Fruit fly (Drosophila melanogaster) whole organism, wandering third instar larva: ENCODE measurements around the gene CG42263.

Experiments used
- CG32264 ChIP-seq: fragments of 200-800 bp; sonication (Bioruptor generic); optimal IDR thresholded peaks from 2 replicates; lab custom pipeline; 2016; ENCODE audit warnings: missing biosample characterization, missing genetic modification characterization
- CrebA ChIP-seq: fragments of 200-800 bp; sonication (Bioruptor generic); optimal IDR thresholded peaks from 2 replicates; lab custom pipeline; 2016; ENCODE audit warnings: missing biosample characterization, mild to moderate bottlenecking, missing genetic modification characterization, borderline replicate concordance
- Dif ChIP-seq: fragments of 200-275, 200-300 bp; sonication (Bioruptor generic); optimal IDR thresholded peaks from 2 replicates; lab custom pipeline; 2018; ENCODE audit warnings: missing biosample characterization, missing genetic modification characterization; ENCODE audit not compliant: partially characterized antibody
- Hnf4 ChIP-seq: fragments of 200-800 bp; sonication (Bioruptor generic); optimal IDR thresholded peaks from 2 replicates; lab custom pipeline; 2016; ENCODE audit warnings: missing biosample characterization, mild to moderate bottlenecking, missing genetic modification characterization
- Hr78 ChIP-seq: fragments of >200 bp; optimal IDR thresholded peaks from 2 replicates; lab custom pipeline; 2017; ENCODE audit warnings: missing biosample characterization, missing genetic modification characterization
- Hr83 ChIP-seq: fragments of 200-300 bp; sonication (Bioruptor generic); optimal IDR thresholded peaks from 2 replicates; lab custom pipeline; 2016; ENCODE audit warnings: missing biosample characterization, mild to moderate bottlenecking, missing genetic modification characterization, moderate library complexity; ENCODE audit not compliant: poor library complexity, severe bottlenecking
- Jra ChIP-seq: sonication (Bioruptor generic); optimal IDR thresholded peaks from 2 replicates; lab custom pipeline; 2016; ENCODE audit warnings: missing biosample characterization, missing genetic modification characterization
- Mio ChIP-seq: sonication (Bioruptor generic); optimal IDR thresholded peaks from 2 replicates; lab custom pipeline; 2016; ENCODE audit warnings: missing biosample characterization, missing genetic modification characterization
- Myc ChIP-seq: fragments of >200 bp; optimal IDR thresholded peaks from 2 replicates; lab custom pipeline; 2017
- N ChIP-seq: fragments of >200 bp; optimal IDR thresholded peaks from 2 replicates; lab custom pipeline; 2018; ENCODE audit warnings: missing biosample characterization, missing external identifiers, missing genetic modification characterization
- OdsH ChIP-seq: fragments of 200-800 bp; sonication (Bioruptor generic); optimal IDR thresholded peaks from 2 replicates; lab custom pipeline; 2016; ENCODE audit warnings: missing biosample characterization, mild to moderate bottlenecking, missing genetic modification characterization
- Rel ChIP-seq, 2 experiments: fragments of 200-800 bp; sonication (Bioruptor generic) in 1 of 2; optimal IDR thresholded peaks; 2 replicates in 1 of 2; 3 replicates in 1 of 2; lab custom pipeline; 2016 to 2019; ENCODE audit warnings: mild to moderate bottlenecking in 2 of 2, missing biosample characterization in 2 of 2, missing genetic modification characterization in 2 of 2, moderate library complexity in 1 of 2
- Sp1 ChIP-seq: fragments of 200-800 bp; sonication (Bioruptor generic); optimal IDR thresholded peaks from 3 replicates; lab custom pipeline; 2019; ENCODE audit warnings: missing biosample characterization, mild to moderate bottlenecking, missing genetic modification characterization, moderate library complexity
- br ChIP-seq: fragments of 200-800 bp; sonication (Bioruptor generic); optimal IDR thresholded peaks from 2 replicates; lab custom pipeline; 2016; ENCODE audit warnings: missing biosample characterization, missing genetic modification characterization
- brk ChIP-seq: fragments of 200-800 bp; sonication (Bioruptor generic); optimal IDR thresholded peaks from 2 replicates; lab custom pipeline; 2016; ENCODE audit warnings: missing biosample characterization, mild to moderate bottlenecking, missing genetic modification characterization
- dl ChIP-seq, 2 experiments: fragments of 175-275, 200-275 bp in 1 of 2; fragments of 200-275 bp in 1 of 2; sonication (Bioruptor generic); optimal IDR thresholded peaks; lab custom pipeline; 2018; ENCODE audit warnings: mild to moderate bottlenecking in 2 of 2, missing biosample characterization in 2 of 2, missing genetic modification characterization in 2 of 2, moderate library complexity in 2 of 2; ENCODE audit not compliant: partially characterized antibody in 2 of 2, insufficient read depth in 1 of 2
- dmrt93B ChIP-seq: fragments of 200-800 bp; sonication (Bioruptor generic); optimal IDR thresholded peaks from 2 replicates; lab custom pipeline; 2018; ENCODE audit warnings: missing biosample characterization, mild to moderate bottlenecking, missing genetic modification characterization
- ey ChIP-seq: fragments of 200-800 bp; sonication (Bioruptor generic); optimal IDR thresholded peaks from 2 replicates; lab custom pipeline; 2016; ENCODE audit warnings: missing biosample characterization, missing genetic modification characterization
- fru ChIP-seq: fragments of 200-800 bp; sonication (Bioruptor generic); optimal IDR thresholded peaks from 3 replicates; lab custom pipeline; 2016; ENCODE audit warnings: missing biosample characterization, mild to moderate bottlenecking, missing genetic modification characterization
- h ChIP-seq: fragments of 200-800 bp; sonication (Bioruptor generic); optimal IDR thresholded peaks from 3 replicates; lab custom pipeline; 2016; ENCODE audit warnings: missing biosample characterization, mild to moderate bottlenecking, missing genetic modification characterization
- jim ChIP-seq: fragments of 175-275, 200-325 bp; sonication (Bioruptor generic); optimal IDR thresholded peaks from 2 replicates; lab custom pipeline; 2016; ENCODE audit warnings: missing biosample characterization, mild to moderate bottlenecking, missing genetic modification characterization
- lola ChIP-seq: fragments of >200 bp; optimal IDR thresholded peaks from 2 replicates; lab custom pipeline; 2017; ENCODE audit warnings: missing biosample characterization, missing genetic modification characterization
- pan ChIP-seq: fragments of >200 bp; optimal IDR thresholded peaks from 2 replicates; lab custom pipeline; 2017
- psq ChIP-seq: fragments of 200-800 bp; sonication (Bioruptor generic); optimal IDR thresholded peaks from 3 replicates; lab custom pipeline; 2017; ENCODE audit warnings: missing biosample characterization, mild to moderate bottlenecking, missing genetic modification characterization, moderate library complexity
- sage ChIP-seq: fragments of 200-800 bp; sonication (Bioruptor generic); optimal IDR thresholded peaks from 2 replicates; lab custom pipeline; 2016; ENCODE audit warnings: missing biosample characterization, mild to moderate bottlenecking, missing genetic modification characterization
- sv ChIP-seq: fragments of 200-800 bp; sonication (Bioruptor generic); optimal IDR thresholded peaks from 3 replicates; lab custom pipeline; 2016; ENCODE audit warnings: missing biosample characterization, missing genetic modification characterization
- woc ChIP-seq: sonication (Bioruptor generic); optimal IDR thresholded peaks from 2 replicates; lab custom pipeline; 2016; ENCODE audit warnings: missing biosample characterization, mild to moderate bottlenecking, missing genetic modification characterization

The CG42263 gene

DNA sequence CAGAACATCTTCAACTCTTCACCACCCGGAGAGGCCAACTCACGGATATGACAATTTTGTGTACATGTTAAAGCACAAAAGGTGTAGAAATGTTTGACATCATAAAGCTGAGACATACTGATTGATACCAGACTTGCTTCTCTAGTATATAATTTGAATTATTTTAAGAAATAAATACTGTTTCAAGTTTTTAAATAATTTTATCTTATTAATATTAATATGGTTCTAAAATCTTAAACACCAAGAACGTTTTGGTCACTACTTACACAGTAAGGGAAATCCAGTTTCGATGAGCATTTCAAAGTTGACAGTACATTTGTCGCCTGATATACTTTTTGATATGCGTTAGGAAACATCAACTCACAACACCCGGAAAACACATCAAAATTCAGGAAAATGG, 30.2 kb upstream of the CG42263 start, which contains the start of the genes hale and schuy:
TSS of gene hale (minus strand) at position 101 of the 400 bp plus-strand sequence.
TSS of gene schuy (plus strand) at position 326 of the 400 bp plus-strand sequence.
- TF ChIP-seq sage (GFP tag; lab: Kevin White, UChicago), result no peak
- TF ChIP-seq woc, result no peak
- no peak for TF ChIP-seq CG32264 (GFP tag; lab: Kevin White, UChicago)
- no peak for TF ChIP-seq CrebA (GFP tag; lab: Kevin White, UChicago)
- TF ChIP-seq dmrt93B (GFP tag; lab: Kevin White, UChicago), result no peak
- no peak for TF ChIP-seq Hnf4 (GFP tag; lab: Kevin White, UChicago)
- TF ChIP-seq Hr78 (GFP tag; lab: Kevin White, UChicago), result no peak
- no peak for TF ChIP-seq Dif (GFP tag; lab: Kevin White, UChicago)

DNA sequence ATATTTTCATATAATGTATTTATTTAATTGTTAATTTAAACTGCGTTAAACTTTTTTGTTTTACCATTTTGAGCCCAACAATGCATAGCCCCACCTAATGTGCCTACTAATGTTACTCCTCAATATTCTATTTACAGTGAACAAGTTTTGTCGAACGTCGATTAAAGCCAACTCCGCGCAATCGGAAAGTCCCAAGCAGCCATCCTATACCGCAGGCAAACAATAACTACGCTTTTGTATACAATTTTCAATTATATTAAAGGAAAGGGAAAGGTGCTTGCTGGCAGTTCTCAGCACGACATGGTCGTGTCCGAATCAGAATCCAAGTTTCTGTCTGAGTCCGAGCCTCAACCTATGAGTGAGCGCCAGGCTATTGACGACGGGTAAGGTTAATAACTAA, 25.8 kb upstream of the CG42263 start, which contains the start of gene CG17732:
TSS of gene CG17732 (plus strand) at position 301 of the 400 bp plus-strand sequence.
- no peak for TF ChIP-seq CG32264 (GFP tag; lab: Kevin White, UChicago)
- no peak for TF ChIP-seq jim
- TF ChIP-seq dmrt93B (GFP tag; lab: Kevin White, UChicago), result no peak
- TF ChIP-seq Jra, result no peak
- no peak for TF ChIP-seq lola
- no peak for TF ChIP-seq N (GFP tag; lab: Kevin White, UChicago)
- TF ChIP-seq sv (GFP tag; lab: Kevin White, UChicago), result no peak
- TF ChIP-seq ey, result no peak
- no peak for TF ChIP-seq Rel (GFP tag; optimal IDR thresholded peaks at IDR 0.05; lab: Kevin White, UChicago)
- no peak for TF ChIP-seq Rel (tag; optimal IDR thresholded peaks at IDR 0.05; lab: Kevin White, UChicago)
- TF ChIP-seq dl (GFP tag; optimal IDR thresholded peaks at IDR 0.05; lab: Kevin White, UChicago; ENCODE audit: insufficient read depth in 1 of 2, partially characterized antibody in 2 of 2), result no peak
- no peak for TF ChIP-seq fru (GFP tag; lab: Kevin White, UChicago)
- no peak for TF ChIP-seq pan (lab: Kevin White, UChicago)
- TF ChIP-seq Sp1 (GFP tag; lab: Kevin White, UChicago), result no peak
- TF ChIP-seq OdsH (GFP tag; lab: Kevin White, UChicago), result no peak
- TF ChIP-seq br, result no peak
- TF ChIP-seq h (GFP tag; lab: Kevin White, UChicago), result no peak

DNA sequence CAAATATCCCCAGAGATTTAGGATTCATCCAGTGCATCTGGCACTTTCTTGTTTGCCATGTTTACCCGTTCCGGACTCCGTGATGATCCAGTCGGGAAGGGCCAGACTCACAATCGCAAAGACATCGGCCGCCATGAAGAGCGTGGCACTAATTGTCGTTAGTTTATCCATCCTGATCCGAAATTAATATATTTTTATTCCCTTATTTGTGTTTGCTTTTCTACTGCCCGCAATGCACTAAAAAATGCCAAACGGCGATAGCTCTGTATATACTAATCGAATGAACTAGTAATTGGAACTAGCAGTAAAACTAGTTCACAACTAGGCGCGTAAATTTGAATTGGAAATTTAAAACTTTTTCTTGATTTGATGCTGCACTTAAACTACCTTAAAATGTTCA, 24.0 kb upstream of the CG42263 start, which contains the start of gene CG14182:
TSS of gene CG14182 (minus strand) at position 221 of the 400 bp plus-strand sequence.
- TF ChIP-seq Mio (GFP tag; lab: Kevin White, UChicago) (no peak), dl (GFP tag; optimal IDR thresholded peaks at IDR 0.05; lab: Kevin White, UChicago; ENCODE audit: insufficient read depth in 1 of 2, partially characterized antibody in 2 of 2) (no peak), N (GFP tag; lab: Kevin White, UChicago) (no peak), br (no peak), brk (GFP tag; lab: Kevin White, UChicago) (no peak), Myc (lab: Kevin White, UChicago) (no peak), Hr83 (GFP tag; lab: Kevin White, UChicago) (no peak)

DNA sequence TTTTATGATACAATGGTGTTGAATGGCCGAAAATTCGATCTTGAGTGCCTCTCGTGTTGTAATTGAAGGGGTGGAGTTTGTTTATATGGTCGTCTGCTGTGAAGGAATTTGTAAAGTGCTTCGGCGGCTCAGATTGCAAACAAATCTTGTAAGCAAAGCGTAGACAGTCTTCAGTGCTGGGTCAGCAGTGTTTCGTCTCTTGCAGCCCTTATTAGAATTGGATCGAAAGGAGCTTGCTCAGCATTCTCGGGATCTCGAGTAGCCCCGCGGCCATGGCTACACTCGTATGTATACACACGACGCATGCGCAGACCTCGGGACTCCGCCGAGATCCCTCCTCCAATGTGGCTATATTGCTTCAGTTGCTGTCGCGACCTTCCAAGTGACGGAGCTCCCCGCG, 22.5 kb upstream of the CG42263 start:
- TF ChIP-seq psq (GFP tag; lab: Kevin White, UChicago), result no peak
- TF ChIP-seq h (GFP tag; lab: Kevin White, UChicago), result no peak
- no peak for TF ChIP-seq dmrt93B (GFP tag; lab: Kevin White, UChicago)
- no peak for TF ChIP-seq Rel (GFP tag; optimal IDR thresholded peaks at IDR 0.05; lab: Kevin White, UChicago)
- TF ChIP-seq Rel (tag; optimal IDR thresholded peaks at IDR 0.05; lab: Kevin White, UChicago), result no peak

DNA sequence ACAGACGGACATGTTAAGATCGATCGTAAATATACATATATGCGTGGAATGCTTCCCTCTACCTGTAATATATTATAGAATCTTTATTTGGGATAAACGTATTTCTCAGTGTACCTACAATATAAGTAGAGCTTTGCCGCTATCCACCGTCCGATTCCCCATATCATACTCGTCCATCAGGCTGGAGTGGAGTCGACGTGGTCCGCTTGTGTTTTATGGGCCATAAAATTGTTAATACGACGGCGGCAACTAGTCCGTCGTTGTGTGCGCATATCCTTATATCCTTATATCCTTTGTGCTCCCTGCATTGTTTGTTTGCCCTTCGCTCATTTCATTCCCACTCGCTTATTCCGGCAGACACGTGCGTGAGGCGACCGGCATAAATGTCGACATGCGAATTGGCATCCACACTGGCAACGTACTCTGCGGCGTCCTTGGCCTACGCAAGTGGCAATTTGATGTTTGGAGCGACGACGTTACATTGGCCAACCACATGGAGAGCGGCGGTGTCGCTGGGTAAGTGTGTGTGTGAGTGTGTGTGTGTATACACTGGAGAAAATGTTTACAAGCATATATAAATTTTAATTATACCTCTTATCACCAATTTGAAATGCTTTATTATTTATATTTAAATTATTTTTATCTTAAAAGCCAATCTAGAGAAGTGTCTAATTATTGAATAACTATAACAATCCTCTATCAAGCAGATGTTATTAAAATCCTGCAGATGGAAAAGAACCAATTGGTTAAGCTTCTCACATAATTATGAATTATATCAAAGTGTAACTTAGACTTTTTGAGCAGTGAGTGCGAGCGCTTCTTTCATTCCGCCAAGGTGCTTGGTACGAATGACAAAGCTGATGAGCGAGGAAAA, 13.4 kb upstream of the CG42263 start:
- no peak for TF ChIP-seq sv (GFP tag; lab: Kevin White, UChicago)
- no peak for TF ChIP-seq h (GFP tag; lab: Kevin White, UChicago)
- TF ChIP-seq N (GFP tag; lab: Kevin White, UChicago), result no peak
- TF ChIP-seq pan (lab: Kevin White, UChicago), result no peak
